Fruit fly (Drosophila melanogaster) whole organism, embryonic: Measurements from ENCODE around the gene Pcyt1.

ENCODE experiments used
- Abd-B ChIP-seq: fragments of 200-800 bp; sonication (Bioruptor generic); optimal IDR thresholded peaks from 2 replicates; lab custom pipeline; 2018; ENCODE audit warnings: missing biosample characterization, mild to moderate bottlenecking, missing genetic modification characterization, moderate library complexity
- CG12236 ChIP-seq: fragments of 200-800 bp; sonication (Bioruptor generic); optimal IDR thresholded peaks from 2 replicates; lab custom pipeline; 2016; ENCODE audit warnings: missing biosample characterization, missing genetic modification characterization
- CG12769 ChIP-seq: fragments of 200-800 bp; sonication (Bioruptor generic); optimal IDR thresholded peaks from 2 replicates; lab custom pipeline; 2019; ENCODE audit warnings: missing biosample characterization, mild to moderate bottlenecking, missing genetic modification characterization, moderate library complexity
- CG1832 ChIP-seq: fragments of 200-800 bp; sonication (Bioruptor generic); optimal IDR thresholded peaks from 2 replicates; lab custom pipeline; 2017; ENCODE audit warnings: missing biosample characterization, mild to moderate bottlenecking, missing genetic modification characterization, inconsistent platforms
- CG2889 ChIP-seq: fragments of 200-800 bp; sonication (Bioruptor generic); IDR thresholded peaks from 3 replicates; pipeline ENCODE4 v1.3.6; 2022; ENCODE audit warnings: missing biosample characterization, missing genetic modification characterization
- CG3847 ChIP-seq: fragments of 200-800 bp; sonication (Bioruptor generic); IDR thresholded peaks from 2 replicates; pipeline ENCODE4 v1.3.6; 2022; ENCODE audit warnings: missing biosample characterization, missing genetic modification characterization
- CG42726 ChIP-seq: fragments of 200-800 bp; sonication (Bioruptor generic); IDR thresholded peaks from 2 replicates; pipeline ENCODE4 v1.3.6; 2022; ENCODE audit warnings: missing biosample characterization, missing genetic modification characterization; ENCODE audit not compliant: partially characterized antibody
- CG43689 ChIP-seq: fragments of 200-800 bp; sonication (Bioruptor generic); IDR thresholded peaks from 2 replicates; pipeline ENCODE4 v1.3.6; 2022; ENCODE audit warnings: missing biosample characterization, missing genetic modification characterization
- CG4617 ChIP-seq: fragments of 200-800 bp; sonication (Bioruptor generic); optimal IDR thresholded peaks from 3 replicates; lab custom pipeline; 2016; ENCODE audit warnings: missing biosample characterization, missing genetic modification characterization, borderline replicate concordance
- CG5245 ChIP-seq: fragments of 200-800 bp; sonication (Bioruptor generic); optimal IDR thresholded peaks from 3 replicates; lab custom pipeline; 2016; ENCODE audit warnings: missing biosample characterization, missing genetic modification characterization
- CG8359 ChIP-seq: fragments of 200-800 bp; sonication (Bioruptor generic); optimal IDR thresholded peaks from 2 replicates; lab custom pipeline; 2017; ENCODE audit warnings: missing biosample characterization, mild to moderate bottlenecking, missing genetic modification characterization, borderline replicate concordance
- CG8765 ChIP-seq: fragments of 200-800 bp; sonication (Bioruptor generic); IDR thresholded peaks from 2 replicates; pipeline ENCODE4 v1.3.6; 2022; ENCODE audit warnings: missing biosample characterization, missing genetic modification characterization
- Camta ChIP-seq: fragments of 200-800 bp; sonication (Bioruptor generic); optimal IDR thresholded peaks from 2 replicates; lab custom pipeline; 2016; ENCODE audit warnings: missing biosample characterization, missing genetic modification characterization
- Eip74EF ChIP-seq, 2 experiments: fragments of 200-800 bp in 1 of 2; fragments of >200 bp in 1 of 2; sonication (Bioruptor generic) in 1 of 2; optimal IDR thresholded peaks; 2 replicates each; lab custom pipeline; 2017 to 2019; ENCODE audit warnings: missing biosample characterization in 2 of 2, missing genetic modification characterization in 2 of 2, mild to moderate bottlenecking in 1 of 2, moderate library complexity in 1 of 2
- Fer1 ChIP-seq: fragments of 200-800 bp; sonication (Bioruptor generic); optimal IDR thresholded peaks from 2 replicates; lab custom pipeline; 2017; ENCODE audit warnings: missing biosample characterization, mild to moderate bottlenecking, missing genetic modification characterization
- HLH4C ChIP-seq: fragments of 200-800 bp; sonication (Bioruptor generic); IDR thresholded peaks from 3 replicates; pipeline ENCODE4 v1.3.6; 2022; ENCODE audit warnings: missing biosample characterization, missing genetic modification characterization; ENCODE audit not compliant: partially characterized antibody
- Hand ChIP-seq: fragments of 200-800 bp; sonication (Bioruptor generic); optimal IDR thresholded peaks from 2 replicates; lab custom pipeline; 2017; ENCODE audit warnings: mild to moderate bottlenecking, missing biosample characterization, missing genetic modification reagents, missing genetic modification characterization
- Hmx ChIP-seq: fragments of 200-800 bp; sonication (Bioruptor generic); optimal IDR thresholded peaks from 2 replicates; lab custom pipeline; 2016; ENCODE audit warnings: missing biosample characterization, missing genetic modification characterization
- Hsf ChIP-seq: fragments of 200-800 bp; sonication (Bioruptor generic); optimal IDR thresholded peaks from 3 replicates; lab custom pipeline; 2016; ENCODE audit warnings: missing biosample characterization, missing genetic modification characterization
- MTF-1 ChIP-seq: fragments of 200-800 bp; sonication (Bioruptor generic); optimal IDR thresholded peaks from 2 replicates; lab custom pipeline; 2018; ENCODE audit warnings: missing biosample characterization, mild to moderate bottlenecking, missing genetic modification characterization, borderline replicate concordance
- NC2α ChIP-seq: fragments of 200-800 bp; sonication (Bioruptor generic); optimal IDR thresholded peaks from 2 replicates; lab custom pipeline; 2016; ENCODE audit warnings: missing biosample characterization, missing genetic modification characterization
- Xbp1 ChIP-seq: fragments of 200-800 bp; sonication (Bioruptor generic); optimal IDR thresholded peaks from 3 replicates; lab custom pipeline; 2016; ENCODE audit warnings: missing biosample characterization, mild to moderate bottlenecking, missing genetic modification characterization
- YL-1 ChIP-seq: fragments of 200-800 bp; sonication (Bioruptor generic); optimal IDR thresholded peaks from 3 replicates; lab custom pipeline; 2017; ENCODE audit warnings: missing biosample characterization, mild to moderate bottlenecking, missing genetic modification characterization
- amos ChIP-seq: fragments of 200-800 bp; sonication (Bioruptor generic); IDR thresholded peaks from 2 replicates; pipeline ENCODE4 v1.3.6; 2022; ENCODE audit warnings: missing biosample characterization, missing genetic modification characterization; ENCODE audit not compliant: partially characterized antibody
- ash1 ChIP-seq: fragments of 200-800 bp; sonication (Bioruptor generic); optimal IDR thresholded peaks from 2 replicates; lab custom pipeline; 2018; ENCODE audit warnings: missing biosample characterization, mild to moderate bottlenecking, missing genetic modification characterization
- bowl ChIP-seq: fragments of 200-800 bp; sonication (Bioruptor generic); IDR thresholded peaks from 2 replicates; pipeline ENCODE4 v1.3.6; 2022; ENCODE audit warnings: missing biosample characterization, missing genetic modification characterization
- cato ChIP-seq: fragments of 200-800 bp; sonication (Bioruptor generic); optimal IDR thresholded peaks from 2 replicates; lab custom pipeline; 2016; ENCODE audit warnings: missing biosample characterization, missing genetic modification characterization, borderline replicate concordance
- chif ChIP-seq, 2 experiments: fragments of 200-800 bp; sonication (Bioruptor generic); optimal IDR thresholded peaks; 3 replicates each; lab custom pipeline; 2016; ENCODE audit warnings: missing biosample characterization in 2 of 2, missing genetic modification characterization in 2 of 2
- chn ChIP-seq: fragments of 200-800 bp; sonication (Bioruptor generic); optimal IDR thresholded peaks from 2 replicates; lab custom pipeline; 2016; ENCODE audit warnings: missing biosample characterization, missing genetic modification characterization
- crc ChIP-seq: fragments of 200-800 bp; sonication (Bioruptor generic); optimal IDR thresholded peaks from 2 replicates; lab custom pipeline; 2016; ENCODE audit warnings: missing biosample characterization, missing genetic modification characterization
- croc ChIP-seq: fragments of 200-800 bp; sonication (Bioruptor generic); conservative IDR thresholded peaks from 3 replicates; pipeline ENCODE4 v1.3.6; 2022; ENCODE audit warnings: missing biosample characterization, missing genetic modification characterization
- crp ChIP-seq, 2 experiments: fragments of 200-800 bp; sonication (Bioruptor generic); optimal IDR thresholded peaks; 2 replicates in 1 of 2; 3 replicates in 1 of 2; lab custom pipeline; 2017; ENCODE audit warnings: missing biosample characterization in 2 of 2, missing genetic modification characterization in 2 of 2, mild to moderate bottlenecking in 1 of 2, moderate library complexity in 1 of 2
- cwo ChIP-seq: fragments of 200-800 bp; sonication (Bioruptor generic); optimal IDR thresholded peaks from 3 replicates; lab custom pipeline; 2017; ENCODE audit warnings: missing biosample characterization, missing genetic modification characterization, mild to moderate bottlenecking, moderate library complexity, missing genetic modification reagents
- dan ChIP-seq: fragments of 200-800 bp; sonication (Bioruptor generic); IDR thresholded peaks from 2 replicates; pipeline ENCODE4 v1.3.6; 2022; ENCODE audit warnings: missing biosample characterization, missing genetic modification characterization
- fu2 ChIP-seq: fragments of 200-800 bp; sonication (Bioruptor generic); optimal IDR thresholded peaks from 2 replicates; lab custom pipeline; 2016; ENCODE audit warnings: missing biosample characterization, missing genetic modification characterization
- gcm ChIP-seq: fragments of 200-800 bp; sonication (Bioruptor generic); optimal IDR thresholded peaks from 2 replicates; lab custom pipeline; 2019; ENCODE audit warnings: missing biosample characterization, mild to moderate bottlenecking, missing genetic modification characterization, moderate library complexity
- gem ChIP-seq: fragments of 200-800 bp; sonication (Bioruptor generic); optimal IDR thresholded peaks from 2 replicates; lab custom pipeline; 2019; ENCODE audit warnings: missing biosample characterization, mild to moderate bottlenecking, missing genetic modification characterization, moderate library complexity
- gro ChIP-seq: fragments of 200-800 bp; sonication (Bioruptor generic); optimal IDR thresholded peaks from 2 replicates; lab custom pipeline; 2016; ENCODE audit warnings: missing biosample characterization, missing genetic modification characterization
- gt ChIP-seq: fragments of 200-800 bp; sonication (Bioruptor generic); IDR thresholded peaks from 2 replicates; pipeline ENCODE4 v1.3.6; 2022; ENCODE audit warnings: missing biosample characterization, missing genetic modification characterization
- kni ChIP-seq: fragments of 200-800 bp; sonication (Bioruptor generic); optimal IDR thresholded peaks from 3 replicates; lab custom pipeline; 2017; ENCODE audit warnings: mild to moderate bottlenecking, missing biosample characterization, missing genetic modification reagents, missing genetic modification characterization
- onecut ChIP-seq: fragments of 200-800 bp; sonication (Bioruptor generic); IDR thresholded peaks from 2 replicates; pipeline ENCODE4 v1.3.6; 2022; ENCODE audit warnings: missing biosample characterization, missing genetic modification characterization
- pita ChIP-seq: fragments of 200-800 bp; sonication (Bioruptor generic); optimal IDR thresholded peaks from 2 replicates; lab custom pipeline; 2017; ENCODE audit warnings: missing biosample characterization, mild to moderate bottlenecking, missing genetic modification characterization
- repo ChIP-seq: fragments of 200-800 bp; sonication (Bioruptor generic); optimal IDR thresholded peaks from 2 replicates; lab custom pipeline; 2016; ENCODE audit warnings: missing biosample characterization, missing genetic modification characterization
- slp2 ChIP-seq: fragments of 200-800 bp; sonication (Bioruptor generic); optimal IDR thresholded peaks from 2 replicates; lab custom pipeline; 2016; ENCODE audit warnings: missing biosample characterization, missing genetic modification characterization
- sna ChIP-seq: fragments of 200-800 bp; sonication (Bioruptor generic); IDR thresholded peaks from 2 replicates; pipeline ENCODE4 v1.3.6; 2022; ENCODE audit warnings: missing biosample characterization, missing genetic modification characterization; ENCODE audit not compliant: partially characterized antibody
- tio ChIP-seq: fragments of 200-800 bp; sonication (Bioruptor generic); optimal IDR thresholded peaks from 2 replicates; lab custom pipeline; 2017; ENCODE audit warnings: missing biosample characterization, missing genetic modification characterization, inconsistent platforms
- tll ChIP-seq, 2 experiments: fragments of 200-800 bp in 1 of 2; fragments of >200 bp in 1 of 2; sonication (Bioruptor generic) in 1 of 2; optimal IDR thresholded peaks; 2 replicates each; lab custom pipeline; 2017 to 2019; ENCODE audit warnings: missing biosample characterization in 2 of 2, missing genetic modification characterization in 2 of 2, mild to moderate bottlenecking in 1 of 2, moderate library complexity in 1 of 2
- vnd ChIP-seq: fragments of 200-800 bp; sonication (Bioruptor generic); IDR thresholded peaks from 3 replicates; pipeline ENCODE4 v1.3.6; 2022; ENCODE audit warnings: missing biosample characterization, missing genetic modification characterization; ENCODE audit not compliant: partially characterized antibody

Gene Pcyt1

dm6 chr3L:1579169-1579853 is 33.4 kb downstream of the Pcyt1 start (continued):
- TF ChIP-seq gem (peak; percentile 79), tll (GFP tag; optimal IDR thresholded peaks at IDR 0.05; lab: Kevin White, UChicago) (peak in 1 of 2 experiments; percentile 87), gcm (GFP tag; lab: Kevin White, UChicago) (peak; percentile 69), dan (GFP tag; lab: Robert Waterston, UW) (no peak), CG4617 (GFP tag; lab: Kevin White, UChicago) (peak; percentile 29), NC2α (GFP tag; lab: Kevin White, UChicago) (peak; percentile 66), CG8359 (GFP tag; lab: Kevin White, UChicago) (peak; percentile 81), gro (GFP tag; lab: Kevin White, UChicago) (no peak), CG3847 (no peak), CG43689 (peak; percentile 45; the same call in 1 of the 2 replicates), YL-1 (GFP tag; lab: Kevin White, UChicago) (peak; percentile 52), croc (GFP tag; lab: Robert Waterston, UW) (peak; percentile 45), MTF-1 (GFP tag; lab: Kevin White, UChicago) (peak; percentile 90), tio (GFP tag; lab: Kevin White, UChicago) (peak; percentile 46), Eip74EF (GFP tag; optimal IDR thresholded peaks at IDR 0.05; lab: Kevin White, UChicago) (peak in 1 of 2 experiments; percentile 32), onecut (peak; percentile 68), Abd-B (no peak), sna (GFP tag; lab: Robert Waterston, UW) (no peak), crc (peak; percentile 64), chif (GFP tag; optimal IDR thresholded peaks at IDR 0.05; lab: Kevin White, UChicago) (peak in 1 of 2 experiments; percentile 58), ash1 (GFP tag; lab: Kevin White, UChicago) (peak; percentile 57), CG42726 (GFP tag; lab: Robert Waterston, UW) (no peak), CG12236 (GFP tag; lab: Kevin White, UChicago) (peak; percentile 48), CG2889 (0 out of 3 replicates have a peak, but pooled peaks have one; percentile 32), cwo (peak; percentile 25), repo (GFP tag; lab: Kevin White, UChicago) (peak; percentile 37), CG8765 (no peak), fu2 (no peak), amos (GFP tag; lab: Robert Waterston, UW) (no peak), CG5245 (no peak), gt (no peak), Camta (peak; percentile 73), cato (GFP tag; lab: Kevin White, UChicago) (peak; percentile 47), crp (GFP tag; optimal IDR thresholded peaks at IDR 0.05; lab: Kevin White, UChicago) (peak in 1 of 2 experiments; percentile 27), vnd (no peak), Hmx (GFP tag; lab: Kevin White, UChicago) (no peak), CG1832 (no peak), HLH4C (GFP tag; lab: Robert Waterston, UW) (no peak), chn (peak; percentile 50), CG12769 (tag; lab: Kevin White, UChicago) (peak; percentile 50), bowl (GFP tag; lab: Robert Waterston, UW) (no peak), pita (GFP tag; lab: Kevin White, UChicago) (no peak), kni (GFP tag; lab: Kevin White, UChicago) (peak; percentile 97), Hand (GFP tag; lab: Kevin White, UChicago) (peak; percentile 40), Hsf (peak; percentile 43), slp2 (GFP tag; lab: Kevin White, UChicago) (peak; percentile 51), Fer1 (GFP tag; lab: Kevin White, UChicago) (peak; percentile 78), Xbp1 (GFP tag; lab: Kevin White, UChicago) (peak; percentile 40)
